Worm (Caenorhabditis elegans): Measurements from ENCODE around the gene Y53F4B.17.

Gene Y53F4B.17

ce11 chrII:15025599-15026164 lies 32.8 kb upstream of the Y53F4B.17 start, which contains the start of gene cmtr-1 (continued):
- TF ChIP-seq Y56A3A.18 (GFP tag; IDR thresholded peaks at IDR 0.05) (no peak; the same call in 1 of the 2 replicates), egl-44 (GFP tag; IDR thresholded peaks at IDR 0.05) (peak; percentile 85), nhr-179 (tag; optimal IDR thresholded peaks at IDR 0.05) (peak; percentile 28), ztf-3 (GFP tag; optimal IDR thresholded peaks at IDR 0.05) (no peak), dox-1 (GFP tag; IDR thresholded peaks at IDR 0.05) (peak; percentile 98; the same call in 1 of the 2 replicates), B0336.3 (GFP tag; IDR thresholded peaks at IDR 0.05) (peak; percentile 97), dpff-1 (tag; optimal IDR thresholded peaks at IDR 0.05) (peak; percentile 83), snpc-1.3 (tag; optimal IDR thresholded peaks at IDR 0.05; ENCODE audit: insufficient read depth) (peak; percentile 98), madf-8 (GFP tag; conservative IDR thresholded peaks at IDR 0.05) (peak; percentile 74), lin-35 (GFP tag; optimal IDR thresholded peaks at IDR 0.05) (peak in 2 of 3 experiments; percentile 63 to 95), T07F8.4 (tag; optimal IDR thresholded peaks at IDR 0.05) (peak; percentile 64), hlh-26 (GFP tag; conservative IDR thresholded peaks at IDR 0.05) (no peak), sea-2 (GFP tag; IDR thresholded peaks at IDR 0.05) (no peak), xnd-1 (tag; optimal IDR thresholded peaks at IDR 0.05) (peak; percentile 54), ZK185.1 (tag; optimal IDR thresholded peaks at IDR 0.05; ENCODE audit: poor library complexity, severe bottlenecking) (peak; percentile 97), K11D2.4 (GFP tag; IDR thresholded peaks at IDR 0.05) (peak; percentile 90), die-1 (tag; optimal IDR thresholded peaks at IDR 0.05) (peak; percentile 68), mes-4 (tag; optimal IDR thresholded peaks at IDR 0.05) (peak; percentile 72), ztf-22 (GFP tag; optimal IDR thresholded peaks at IDR 0.05) (peak; percentile 37), unc-130 (GFP tag; optimal IDR thresholded peaks at IDR 0.05) (peak; percentile 74), madf-10 (tag; optimal IDR thresholded peaks at IDR 0.05) (peak; percentile 87), F23B12.7 (tag; optimal IDR thresholded peaks at IDR 0.05; ENCODE audit: insufficient read depth) (peak; percentile 69), mxl-1 (tag; optimal IDR thresholded peaks at IDR 0.05) (no peak), let-526 (GFP tag; IDR thresholded peaks at IDR 0.05) (0 out of 2 replicates have a peak, but pooled peaks have one; percentile 76), B0019.2 (GFP tag; conservative IDR thresholded peaks at IDR 0.05) (peak; percentile 73), lsy-27 (tag; optimal IDR thresholded peaks at IDR 0.05; ENCODE audit: borderline replicate concordance, insufficient read depth) (peak; percentile 78), madf-3 (GFP tag; IDR thresholded peaks at IDR 0.05) (0 out of 2 replicates have a peak, but pooled peaks have one; percentile 56), F55B11.4 (tag; optimal IDR thresholded peaks at IDR 0.05; ENCODE audit: borderline replicate concordance, insufficient read depth) (no peak), sdz-38 (tag; optimal IDR thresholded peaks at IDR 0.05) (no peak), snpc-3.4 (tag; optimal IDR thresholded peaks at IDR 0.05) (peak; percentile 99), nhr-27 (tag; optimal IDR thresholded peaks at IDR 0.05) (no peak), athp-1 (tag; optimal IDR thresholded peaks at IDR 0.05) (peak; percentile 94), attf-6 (GFP tag; IDR thresholded peaks at IDR 0.05) (peak; percentile 95), gei-17 (GFP tag; optimal IDR thresholded peaks at IDR 0.05) (peak; percentile 90), lin-54 (GFP tag; optimal IDR thresholded peaks at IDR 0.05) (peak; percentile 96), Y95B8A.8 (GFP tag; IDR thresholded peaks at IDR 0.05) (peak; percentile 76), madf-6 (GFP tag; IDR thresholded peaks at IDR 0.05) (peak; percentile 93), ccch-3 (GFP tag; optimal IDR thresholded peaks at IDR 0.05) (peak; percentile 25), F22D6.2 (tag; optimal IDR thresholded peaks at IDR 0.05) (peak; percentile 74), F39B2.1 (GFP tag; IDR thresholded peaks at IDR 0.05) (peak; percentile 89; the same call in 1 of the 2 replicates), him-1 (tag; optimal IDR thresholded peaks at IDR 0.05) (peak; percentile 95), tbx-9 (tag; optimal IDR thresholded peaks at IDR 0.05; ENCODE audit: borderline replicate concordance) (no peak), lin-40 (tag; optimal IDR thresholded peaks at IDR 0.05) (peak; percentile 98), ekl-4 (GFP tag; IDR thresholded peaks at IDR 0.05) (peak; percentile 97), sptf-2 (GFP tag; optimal IDR thresholded peaks at IDR 0.05) (peak; percentile 80), egrh-3 (GFP tag; IDR thresholded peaks at IDR 0.05) (peak; percentile 57), D2030.7 (GFP tag; IDR thresholded peaks at IDR 0.05) (peak; percentile 100)

All from whole organism, young adult.